Fruit fly (Drosophila melanogaster): ENCODE data around the gene CG14417.

CG14417 gene

DNA sequence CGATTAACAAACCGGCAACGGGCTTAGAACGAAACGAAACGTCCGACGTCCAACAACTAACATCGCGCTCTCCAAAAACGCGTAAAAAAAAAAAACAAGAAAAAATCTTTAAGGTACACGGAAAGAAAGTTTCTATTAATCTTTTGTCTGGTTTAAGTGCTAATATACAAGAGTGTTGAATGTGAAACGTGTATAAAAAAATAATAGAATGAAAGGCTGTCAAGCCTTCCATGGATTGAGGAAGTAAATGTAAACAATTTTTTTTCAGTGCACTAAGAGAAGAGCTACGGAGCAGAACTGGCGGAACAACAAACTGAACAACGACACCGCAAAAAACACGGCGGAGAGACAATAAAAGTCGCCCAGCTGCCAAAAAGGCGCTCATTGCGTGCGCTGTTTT, 43.4 kb upstream of the CG14417 start, which contains the start of gene CG3588 (continued):
- TF ChIP-seq bab2 (GFP tag; optimal IDR thresholded peaks at IDR 0.05) (peak; percentile 73), Ets65A (GFP tag) (peak; percentile 82), toy (GFP tag; IDR thresholded peaks at IDR 0.05) (0 out of 2 replicates have a peak, but pooled peaks have one; percentile 46), PHDP (tag; optimal IDR thresholded peaks at IDR 0.05) (peak; percentile 78), CG17328 (GFP tag; IDR thresholded peaks at IDR 0.05) (peak; percentile 65), pzg (GFP tag; optimal IDR thresholded peaks at IDR 0.05) (no peak), dan (GFP tag; IDR thresholded peaks at IDR 0.05) (no peak), CG1233 (GFP tag; optimal IDR thresholded peaks at IDR 0.05) (peak; percentile 59), bsh (GFP tag; optimal IDR thresholded peaks at IDR 0.05) (peak in 1 of 2 experiments; percentile 66), Ptx1 (GFP tag; IDR thresholded peaks at IDR 0.05) (peak; percentile 77), CHES-1-like (GFP tag; optimal IDR thresholded peaks at IDR 0.05) (peak; percentile 74), Dad (GFP tag; optimal IDR thresholded peaks at IDR 0.05) (peak; percentile 48), NC2β (GFP tag; optimal IDR thresholded peaks at IDR 0.05) (peak; percentile 34), Myb (GFP tag; optimal IDR thresholded peaks at IDR 0.05) (peak; percentile 58), mam (GFP tag; optimal IDR thresholded peaks at IDR 0.05) (no peak), Awh (GFP tag; IDR thresholded peaks at IDR 0.05) (peak; percentile 43; the same call in 1 of the 2 replicates), MESR4 (GFP tag; optimal IDR thresholded peaks at IDR 0.05) (no peak), CG8359 (GFP tag; optimal IDR thresholded peaks at IDR 0.05; ENCODE audit: borderline replicate concordance) (no peak), Dip3 (GFP tag; optimal IDR thresholded peaks at IDR 0.05) (peak; percentile 59), dmrt11E (tag; optimal IDR thresholded peaks at IDR 0.05) (no peak), CG7357 (GFP tag; IDR thresholded peaks at IDR 0.05) (0 out of 3 replicates have a peak, but pooled peaks have one; percentile 50), scrt (GFP tag; optimal IDR thresholded peaks at IDR 0.05) (peak; percentile 62), HLH54F (GFP tag; optimal IDR thresholded peaks at IDR 0.05) (peak; percentile 74), lov (optimal IDR thresholded peaks at IDR 0.05) (no peak), lov (GFP tag; IDR thresholded peaks at IDR 0.05) (0 out of 3 replicates have a peak, but pooled peaks have one; percentile 14), CkIIα-i1 (GFP tag; IDR thresholded peaks at IDR 0.05) (0 out of 2 replicates have a peak, but pooled peaks have one; percentile 28), maf-S (GFP tag; optimal IDR thresholded peaks at IDR 0.05) (peak; percentile 58), CG6854 (GFP tag; optimal IDR thresholded peaks at IDR 0.05) (peak; percentile 60), Stat92E (GFP tag; optimal IDR thresholded peaks at IDR 0.05) (no peak), eve (GFP tag; optimal IDR thresholded peaks at IDR 0.05) (peak in 1 of 2 experiments; percentile 74), CG8290 (GFP tag; optimal IDR thresholded peaks at IDR 0.05) (no peak), CG8290 (tag; optimal IDR thresholded peaks at IDR 0.05) (peak in 1 of 2 experiments; percentile 66), ranshi (GFP tag; IDR thresholded peaks at IDR 0.05) (peak; percentile 83), CG17361 (GFP tag; IDR thresholded peaks at IDR 0.05) (peak; percentile 49; the same call in 2 of the 3 replicates), CG2199 (GFP tag; IDR thresholded peaks at IDR 0.05) (no peak), CG13424 (tag; optimal IDR thresholded peaks at IDR 0.05) (peak; percentile 67), CG12104 (GFP tag; optimal IDR thresholded peaks at IDR 0.05) (peak; percentile 19), CG34376 (GFP tag; optimal IDR thresholded peaks at IDR 0.05) (peak; percentile 48), HLH3B (GFP tag; IDR thresholded peaks at IDR 0.05) (peak; percentile 55), CG12659 (GFP tag; optimal IDR thresholded peaks at IDR 0.05) (peak; percentile 65), CG10431 (GFP tag; optimal IDR thresholded peaks at IDR 0.05) (no peak), Gug (GFP tag; IDR thresholded peaks at IDR 0.05) (peak; percentile 79; the same call in 3 of the 4 replicates), lab (GFP tag; optimal IDR thresholded peaks at IDR 0.05) (peak; percentile 83), sob (GFP tag; IDR thresholded peaks at IDR 0.05) (peak; percentile 79), CG17359 (tag; optimal IDR thresholded peaks at IDR 0.05) (peak; percentile 64), gsb-n (tag; optimal IDR thresholded peaks at IDR 0.05) (no peak), Fer3 (tag; optimal IDR thresholded peaks at IDR 0.05) (peak; percentile 82), CG7271 (tag; optimal IDR thresholded peaks at IDR 0.05) (no peak), MTF-1 (GFP tag; optimal IDR thresholded peaks at IDR 0.05; ENCODE audit: borderline replicate concordance) (peak; percentile 21), gro (GFP tag; optimal IDR thresholded peaks at IDR 0.05) (peak; percentile 93), fd102C (GFP tag; optimal IDR thresholded peaks at IDR 0.05) (no peak)
